Worm (Caenorhabditis elegans) whole organism, L1 larva: ENCODE data around the gene srt-16.

Experiments
- aly-2 ChIP-seq: fragments of 150-350 bp; optimal IDR thresholded peaks from 2 replicates; lab custom pipeline; 2014; ENCODE audit warnings: missing biosample characterization, missing genetic modification characterization
- elt-2 ChIP-seq: sonication (generic microtip); optimal IDR thresholded peaks from 2 replicates; lab custom pipeline; 2016; ENCODE audit warnings: missing genetic modification characterization, mild to moderate bottlenecking, inconsistent platforms, missing compliant biosample characterization, missing genetic modification reagents
- fkh-10 ChIP-seq: sonication (generic microtip); optimal IDR thresholded peaks from 2 replicates; lab custom pipeline; 2017; ENCODE audit warnings: missing biosample characterization, missing genetic modification reagents, missing genetic modification characterization
- hlh-17 ChIP-seq: fragments of 200-800 bp; sonication (Bioruptor generic); optimal IDR thresholded peaks from 2 replicates; lab custom pipeline; 2018; ENCODE audit warnings: missing genetic modification characterization, mild to moderate bottlenecking, missing compliant biosample characterization, moderate library complexity, borderline replicate concordance
- lin-13 ChIP-seq: fragments of 150-350 bp; optimal IDR thresholded peaks from 2 replicates; lab custom pipeline; 2014; ENCODE audit warnings: missing biosample characterization, missing genetic modification reagents, missing genetic modification characterization
- mab-9 ChIP-seq: fragments of 200-800 bp; sonication (Bioruptor generic); IDR thresholded peaks from 2 replicates; pipeline ENCODE4 v1.3.6; 2022; ENCODE audit warnings: missing genetic modification reagents, missing genetic modification characterization, missing compliant biosample characterization
- nhr-20 ChIP-seq: sonication (generic microtip); optimal IDR thresholded peaks from 2 replicates; lab custom pipeline; 2016; ENCODE audit warnings: mild to moderate bottlenecking, missing genetic modification characterization, missing compliant biosample characterization
- nhr-237 ChIP-seq: fragments of 150-350 bp; optimal IDR thresholded peaks from 2 replicates; lab custom pipeline; 2014; ENCODE audit warnings: missing biosample characterization, missing genetic modification characterization
- nhr-76 ChIP-seq: sonication (generic microtip); optimal IDR thresholded peaks from 2 replicates; lab custom pipeline; 2017; ENCODE audit warnings: missing biosample characterization, missing genetic modification characterization
- pqm-1 ChIP-seq: sonication (generic microtip); optimal IDR thresholded peaks from 3 replicates; lab custom pipeline; 2017; ENCODE audit warnings: missing biosample characterization, missing genetic modification characterization
- snpc-4 ChIP-seq: fragments of 150-350 bp; optimal IDR thresholded peaks from 2 replicates; lab custom pipeline; 2014; ENCODE audit warnings: missing biosample characterization, missing genetic modification characterization
- zag-1 ChIP-seq: fragments of 150-350 bp; optimal IDR thresholded peaks from 2 replicates; lab custom pipeline; 2014; ENCODE audit warnings: missing biosample characterization, missing genetic modification characterization

- TF ChIP-seq mab-9 (no peak), hlh-17 (GFP tag; lab: Kevin White, UChicago) (no peak), elt-2 (tag; lab: Kevin White, UChicago) (no peak), fkh-10 (GFP tag; lab: Kevin White, UChicago) (no peak), nhr-76 (no peak), nhr-237 (tag; lab: Kevin White, UChicago) (no peak), snpc-4 (no peak), aly-2 (tag; lab: Kevin White, UChicago) (no peak), zag-1 (tag; lab: Kevin White, UChicago) (no peak), nhr-20 (no peak), lin-13 (GFP tag; lab: Kevin White, UChicago) (no peak), pqm-1 (no peak)
These were observed 41.5 kb upstream of the srt-16 start, which contains the start of gene str-69 for ce11 chrV:3105810-3106209.
